Worm (Caenorhabditis elegans) whole organism, L3 larva: ENCODE results near the gene M04B2.2.

Source experiments
- R02D3.7 ChIP-seq: fragments of 150-350 bp; optimal IDR thresholded peaks from 2 replicates; lab custom pipeline; 2014; ENCODE audit warnings: missing biosample characterization, missing genetic modification characterization
- ZK546.5 ChIP-seq: sonication (generic microtip); optimal IDR thresholded peaks from 2 replicates; lab custom pipeline; 2017; ENCODE audit warnings: missing biosample characterization, missing genetic modification characterization
- aly-2 ChIP-seq: fragments of 150-350 bp; optimal IDR thresholded peaks from 2 replicates; lab custom pipeline; 2014; ENCODE audit warnings: missing biosample characterization, missing genetic modification characterization
- ama-1 ChIP-seq: fragments of 150-350 bp; optimal IDR thresholded peaks from 2 replicates; lab custom pipeline; 2018
- ceh-16 ChIP-seq: sonication (generic microtip); optimal IDR thresholded peaks from 2 replicates; lab custom pipeline; 2017; ENCODE audit warnings: missing biosample characterization, missing genetic modification characterization
- ceh-28 ChIP-seq: fragments of 150-350 bp; optimal IDR thresholded peaks from 2 replicates; lab custom pipeline; 2014; ENCODE audit warnings: missing biosample characterization, missing genetic modification reagents, missing genetic modification characterization
- ceh-82 ChIP-seq: fragments of 150-350 bp; optimal IDR thresholded peaks from 2 replicates; lab custom pipeline; 2014; ENCODE audit warnings: missing biosample characterization, missing genetic modification characterization
- daf-12 ChIP-seq: fragments of 150-350 bp; optimal IDR thresholded peaks from 2 replicates; lab custom pipeline; 2014; ENCODE audit warnings: missing biosample characterization, missing genetic modification reagents, missing genetic modification characterization
- egl-5 ChIP-seq: fragments of 150-350 bp; optimal IDR thresholded peaks from 2 replicates; lab custom pipeline; 2017; ENCODE audit warnings: missing biosample characterization, missing genetic modification reagents, missing genetic modification characterization, inconsistent platforms
- elt-2 ChIP-seq: sonication (generic microtip); optimal IDR thresholded peaks from 2 replicates; lab custom pipeline; 2016; ENCODE audit warnings: missing genetic modification reagents, mild to moderate bottlenecking, missing genetic modification characterization, missing compliant biosample characterization
- elt-3 ChIP-seq, 3 experiments: fragments of 150-350 bp in 1 of 3; sonication (generic microtip) in 2 of 3; optimal IDR thresholded peaks; 2 replicates in 2 of 3; 4 replicates in 1 of 3; lab custom pipeline; 2014 to 2017; ENCODE audit warnings: missing biosample characterization in 3 of 3, missing genetic modification characterization in 3 of 3
- eor-1 ChIP-seq, 2 experiments: fragments of 150-350 bp; optimal IDR thresholded peaks; 2 replicates each; lab custom pipeline; 2014 to 2018; ENCODE audit warnings: missing biosample characterization in 2 of 2, missing genetic modification characterization in 2 of 2
- fkh-10 ChIP-seq: sonication (generic microtip); optimal IDR thresholded peaks from 2 replicates; lab custom pipeline; 2017; ENCODE audit warnings: missing biosample characterization, missing genetic modification reagents, missing genetic modification characterization
- fkh-2 ChIP-seq: fragments of 150-350 bp; optimal IDR thresholded peaks from 2 replicates; lab custom pipeline; 2014; ENCODE audit warnings: missing biosample characterization, missing genetic modification reagents, missing genetic modification characterization
- fos-1 ChIP-seq: fragments of 150-350 bp; optimal IDR thresholded peaks from 2 replicates; lab custom pipeline; 2014; ENCODE audit warnings: missing biosample characterization, missing genetic modification characterization
- jun-1 ChIP-seq: fragments of 150-350 bp; optimal IDR thresholded peaks from 2 replicates; lab custom pipeline; 2014; ENCODE audit warnings: missing biosample characterization, missing genetic modification reagents, missing genetic modification characterization
- lin-39 ChIP-seq: fragments of 150-350 bp; optimal IDR thresholded peaks from 2 replicates; lab custom pipeline; 2018; ENCODE audit warnings: missing biosample characterization, missing genetic modification reagents, missing genetic modification characterization
- lsy-12 ChIP-seq: sonication (generic microtip); optimal IDR thresholded peaks from 2 replicates; lab custom pipeline; 2016; ENCODE audit warnings: mild to moderate bottlenecking, missing genetic modification characterization, missing compliant biosample characterization
- mdl-1 ChIP-seq: fragments of 150-350 bp; optimal IDR thresholded peaks from 2 replicates; lab custom pipeline; 2014; ENCODE audit warnings: missing biosample characterization, missing genetic modification characterization
- nfya-1 ChIP-seq: sonication (generic microtip); optimal IDR thresholded peaks from 2 replicates; lab custom pipeline; 2017; ENCODE audit warnings: missing genetic modification characterization, mild to moderate bottlenecking, missing compliant biosample characterization, antibody characterized with exemption, moderate library complexity; ENCODE audit not compliant: insufficient read depth
- nhr-12 ChIP-seq: fragments of 150-350 bp; optimal IDR thresholded peaks from 2 replicates; lab custom pipeline; 2014; ENCODE audit warnings: missing biosample characterization, missing genetic modification characterization
- nhr-28 ChIP-seq: fragments of 150-350 bp; optimal IDR thresholded peaks from 2 replicates; lab custom pipeline; 2014; ENCODE audit warnings: missing biosample characterization, missing genetic modification characterization
- nhr-43 ChIP-seq: sonication (generic microtip); optimal IDR thresholded peaks from 2 replicates; lab custom pipeline; 2016; ENCODE audit warnings: mild to moderate bottlenecking, missing genetic modification characterization, missing compliant biosample characterization; ENCODE audit not compliant: poor library complexity, severe bottlenecking
- nhr-76 ChIP-seq: fragments of 150-350 bp; sonication (generic microtip); optimal IDR thresholded peaks from 5 replicates; lab custom pipeline; 2014; ENCODE audit warnings: missing biosample characterization, missing genetic modification characterization
- pha-4 ChIP-seq: fragments of 150-350 bp; optimal IDR thresholded peaks from 2 replicates; lab custom pipeline; 2014; ENCODE audit warnings: missing biosample characterization, missing genetic modification reagents, missing genetic modification characterization
- pqm-1 ChIP-seq: fragments of 150-350 bp; optimal IDR thresholded peaks from 2 replicates; lab custom pipeline; 2017; ENCODE audit warnings: missing biosample characterization, missing genetic modification characterization, inconsistent platforms
- tbx-2 ChIP-seq: sonication (generic microtip); optimal IDR thresholded peaks from 2 replicates; lab custom pipeline; 2016; ENCODE audit warnings: mild to moderate bottlenecking, missing genetic modification characterization, missing compliant biosample characterization
- unc-39 ChIP-seq: sonication (generic microtip); optimal IDR thresholded peaks from 4 replicates; lab custom pipeline; 2017; ENCODE audit warnings: missing biosample characterization, missing genetic modification characterization
- unc-62 ChIP-seq: fragments of 150-350 bp; sonication (generic microtip); optimal IDR thresholded peaks from 4 replicates; lab custom pipeline; 2014; ENCODE audit warnings: missing biosample characterization, missing genetic modification reagents, missing genetic modification characterization
- zag-1 ChIP-seq: fragments of 150-350 bp; optimal IDR thresholded peaks from 2 replicates; lab custom pipeline; 2014; ENCODE audit warnings: missing biosample characterization, missing genetic modification characterization
- ztf-11 ChIP-seq: fragments of 150-350 bp; optimal IDR thresholded peaks from 2 replicates; lab custom pipeline; 2014; ENCODE audit warnings: missing biosample characterization, missing genetic modification characterization
- ztf-4 ChIP-seq: fragments of 150-350 bp; optimal IDR thresholded peaks from 2 replicates; lab custom pipeline; 2014; ENCODE audit warnings: missing biosample characterization, missing genetic modification characterization

M04B2.2 gene

DNA sequence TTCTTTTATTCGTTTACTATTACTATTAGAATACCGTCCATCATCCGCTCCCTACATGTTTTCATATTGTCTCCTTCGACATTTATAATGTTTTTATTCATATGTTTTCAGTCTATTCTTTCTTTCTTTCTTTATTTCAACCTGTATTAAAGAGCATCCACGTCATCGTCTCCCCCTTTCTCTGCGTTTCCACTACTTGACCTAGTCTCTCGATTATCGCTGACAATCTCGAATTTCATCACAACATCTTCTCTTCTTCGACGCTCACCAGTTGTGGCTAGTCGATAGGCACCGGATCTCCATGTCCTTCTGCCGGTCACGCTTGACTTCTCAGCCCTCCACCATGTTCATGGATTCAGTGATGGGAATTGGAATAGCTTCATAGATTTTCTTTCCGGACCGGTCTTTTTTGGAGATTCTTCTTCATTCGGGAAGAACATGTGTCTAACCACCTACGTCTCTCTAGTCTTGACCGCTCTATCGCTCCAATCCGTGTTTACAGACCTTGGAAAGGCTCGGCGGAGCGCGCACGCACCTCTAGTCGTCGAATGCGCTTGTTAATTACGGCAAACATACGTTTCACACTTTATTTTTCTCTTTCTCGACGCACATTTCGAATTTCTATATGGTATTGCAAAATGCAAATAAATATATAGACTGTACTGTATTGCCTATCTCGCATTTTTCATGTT, 40.5 kb downstream of the M04B2.2 start:
- TF ChIP-seq pha-4 (tag; lab: Kevin White, UChicago) (peak; percentile 56), zag-1 (tag; lab: Kevin White, UChicago) (no peak)

DNA sequence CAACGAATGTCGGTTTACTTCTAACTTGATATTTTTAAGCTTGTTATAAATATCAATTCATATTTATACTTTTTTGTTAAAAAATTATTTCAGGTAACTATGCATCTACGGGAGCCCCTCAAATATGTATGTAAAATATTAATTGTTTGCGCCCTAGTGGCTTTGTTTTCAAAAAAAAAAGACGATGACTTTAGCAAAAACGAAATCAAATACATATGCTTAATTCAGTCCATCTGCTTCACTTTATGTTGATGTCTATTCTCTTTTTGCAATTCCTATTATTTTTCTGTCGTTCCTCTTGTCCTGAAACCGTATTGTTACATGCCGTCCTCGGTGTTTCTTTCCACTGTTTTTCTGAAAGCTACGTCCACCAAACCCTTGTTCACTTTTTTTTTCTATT, 41.9 kb downstream of the M04B2.2 start:
- no peak for TF ChIP-seq lin-39 (tag; lab: Kevin White, UChicago)
- TF ChIP-seq ceh-28 (tag; lab: Kevin White, UChicago): no peak
- TF ChIP-seq zag-1 (tag; lab: Kevin White, UChicago): no peak
- no peak for TF ChIP-seq fkh-2 (tag; lab: Kevin White, UChicago)
- TF ChIP-seq nhr-76: no peak
- no peak for TF ChIP-seq fkh-10
- TF ChIP-seq egl-5 (tag; lab: Kevin White, UChicago): no peak

DNA sequence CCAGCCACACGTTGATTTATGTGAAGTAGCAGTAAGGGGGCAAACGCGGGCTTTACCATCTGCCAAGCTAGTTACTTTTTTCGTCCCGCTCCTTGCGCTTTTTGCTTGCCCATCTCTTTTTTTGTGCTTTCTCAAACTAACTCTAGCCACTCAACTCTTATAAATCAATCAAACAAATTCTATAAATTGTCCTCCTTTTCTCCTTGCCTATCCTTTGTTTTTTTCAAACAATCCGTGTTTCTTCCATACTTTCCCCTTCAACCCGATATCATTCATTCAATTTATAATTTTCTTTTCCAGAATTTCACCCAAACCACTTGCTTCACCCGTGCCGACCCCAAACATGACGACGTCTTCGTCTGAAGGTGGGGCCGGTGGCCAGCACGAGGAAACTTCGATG, 42.3 kb downstream of the M04B2.2 start, which contains the start of gene srgp-1:
TSS of gene srgp-1 (plus strand) at position 301 of the 400 bp plus-strand sequence.
- TF ChIP-seq fkh-2 (tag; lab: Kevin White, UChicago): no peak
- no peak for TF ChIP-seq lsy-12
- no peak for TF ChIP-seq unc-39 (tag; lab: Kevin White, UChicago)
- no peak for TF ChIP-seq nhr-28
- no peak for TF ChIP-seq ceh-16 (tag; lab: Kevin White, UChicago)
- TF ChIP-seq unc-62 (GFP tag; lab: Kevin White, UChicago): no peak
- TF ChIP-seq ceh-82 (tag; lab: Kevin White, UChicago): no peak
- no peak for TF ChIP-seq aly-2 (tag; lab: Kevin White, UChicago)
- TF ChIP-seq nfya-1 (tag; lab: Kevin White, UChicago): no peak
- no peak for TF ChIP-seq nhr-12 (tag; lab: Kevin White, UChicago)
- no peak for TF ChIP-seq mdl-1 (tag; lab: Kevin White, UChicago)
- no peak for TF ChIP-seq daf-12 (tag; lab: Kevin White, UChicago)
- no peak for TF ChIP-seq pqm-1

DNA sequence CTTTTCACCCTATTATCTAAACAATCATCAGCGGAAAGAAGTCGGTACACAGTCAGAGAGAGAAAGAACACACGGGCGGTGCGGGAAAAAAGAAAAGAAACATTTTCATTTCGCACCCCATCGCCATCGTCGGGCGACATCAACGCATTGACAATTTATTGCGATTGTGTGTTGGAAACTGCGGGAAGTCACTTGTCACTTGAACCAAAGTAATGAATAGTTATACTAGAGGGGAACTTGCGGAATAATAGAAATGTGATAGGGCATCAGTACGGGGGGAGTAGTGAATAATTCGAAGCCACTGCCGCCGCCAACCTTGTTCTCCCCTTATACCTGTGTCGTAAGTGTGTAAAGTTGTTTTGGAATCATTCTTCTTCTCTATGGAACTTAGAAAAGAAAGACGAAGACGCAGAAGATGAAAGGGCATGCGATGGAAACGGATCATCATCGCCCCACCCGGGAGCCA, 43.6 kb downstream of the M04B2.2 start:
- peak; percentile 14 for TF ChIP-seq ama-1 (lab: Kevin White, UChicago)
- TF ChIP-seq ztf-11: no peak
- TF ChIP-seq ztf-4: no peak
- TF ChIP-seq nhr-12 (tag; lab: Kevin White, UChicago): no peak
- TF ChIP-seq jun-1 (tag; lab: Kevin White, UChicago): no peak
- no peak for TF ChIP-seq tbx-2 (tag; lab: Kevin White, UChicago)
- no peak for TF ChIP-seq unc-39 (tag; lab: Kevin White, UChicago)
- TF ChIP-seq lin-39 (tag; lab: Kevin White, UChicago): peak; percentile 33
- peak in 1 of 3 experiments; percentile 68 for TF ChIP-seq elt-3 (tag; optimal IDR thresholded peaks at IDR 0.05; lab: Kevin White, UChicago)
- TF ChIP-seq fos-1 (tag; lab: Kevin White, UChicago): no peak
- TF ChIP-seq ZK546.5 (tag; lab: Kevin White, UChicago): no peak
- TF ChIP-seq, all 47 proteins: peak for 3

DNA sequence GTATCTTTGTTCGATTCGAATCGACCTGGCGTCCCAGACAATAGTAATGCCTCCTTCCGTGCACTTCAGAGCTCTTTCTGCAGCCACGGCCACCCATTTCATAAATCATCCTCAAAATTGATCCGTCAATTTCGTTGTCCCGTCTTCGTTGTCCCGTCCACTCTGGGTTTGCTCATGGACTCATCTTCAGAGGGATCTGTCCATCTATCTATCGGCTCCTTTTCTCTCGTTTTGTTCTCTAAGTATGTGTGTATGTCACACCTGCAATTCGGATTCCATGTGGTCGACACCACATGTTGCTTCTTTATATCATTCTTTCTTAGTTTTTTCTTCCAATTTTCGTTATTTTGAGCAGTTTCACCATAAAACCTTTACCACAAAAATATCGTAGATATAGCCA, 44.7 kb downstream of the M04B2.2 start:
- TF ChIP-seq pha-4 (tag; lab: Kevin White, UChicago) (no peak), R02D3.7 (tag; lab: Kevin White, UChicago) (no peak), nfya-1 (tag; lab: Kevin White, UChicago) (peak; percentile 27), fkh-10 (no peak), lin-39 (tag; lab: Kevin White, UChicago) (peak; percentile 12)

DNA sequence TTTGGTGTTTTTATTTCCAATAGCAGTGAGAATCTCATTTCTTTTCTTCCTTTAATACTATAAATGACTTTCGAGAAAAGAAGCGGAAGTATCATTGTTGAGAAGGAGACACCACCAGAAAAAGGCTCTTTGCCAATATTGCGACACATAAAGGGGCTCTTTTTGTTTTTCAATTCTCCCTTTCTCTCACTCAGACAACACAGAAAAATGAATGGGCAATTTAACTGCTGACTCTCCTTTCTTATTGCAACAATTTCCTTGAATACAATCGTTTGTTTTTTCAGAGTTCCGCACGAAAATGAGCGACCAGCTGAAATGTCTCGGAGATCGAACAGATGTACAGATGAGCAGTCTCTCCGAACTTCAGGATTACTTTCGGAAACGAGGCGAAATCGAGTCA, 46.5 kb downstream of the M04B2.2 start:
- TF ChIP-seq elt-2 (no peak), mdl-1 (tag; lab: Kevin White, UChicago) (no peak), egl-5 (tag; lab: Kevin White, UChicago) (peak; percentile 69), eor-1 (tag; optimal IDR thresholded peaks at IDR 0.05; lab: Kevin White, UChicago) (no peak), ztf-4 (no peak), nhr-43 (tag; lab: Kevin White, UChicago) (no peak), unc-62 (GFP tag; lab: Kevin White, UChicago) (no peak)
- TF ChIP-seq, all 47 proteins: peak for 1
